Worm (Caenorhabditis elegans) whole organism, late embryonic: ENCODE data around the gene timm-17B.2.

Experiments
- C08G9.2 ChIP-seq: sonication (generic microtip); optimal IDR thresholded peaks from 2 replicates; lab custom pipeline; 2016; ENCODE audit warnings: mild to moderate bottlenecking, missing genetic modification characterization, moderate library complexity, missing compliant biosample characterization
- C38D4.7 ChIP-seq: fragments of 200-800 bp; sonication (Bioruptor generic); optimal IDR thresholded peaks from 2 replicates; lab custom pipeline; 2018; ENCODE audit warnings: mild to moderate bottlenecking, missing genetic modification characterization, moderate library complexity, missing compliant biosample characterization
- K09A11.1 ChIP-seq: sonication (generic microtip); optimal IDR thresholded peaks from 2 replicates; lab custom pipeline; 2017; ENCODE audit warnings: antibody characterized with exemption, mild to moderate bottlenecking, missing genetic modification characterization, missing compliant biosample characterization; ENCODE audit not compliant: insufficient read depth
- T23F11.4 ChIP-seq: fragments of 200-800 bp; sonication (Bioruptor generic); optimal IDR thresholded peaks from 2 replicates; lab custom pipeline; 2018; ENCODE audit warnings: mild to moderate bottlenecking, missing genetic modification characterization, missing compliant biosample characterization
- Y22D7AL.16 ChIP-seq: sonication (generic microtip); optimal IDR thresholded peaks from 2 replicates; lab custom pipeline; 2016; ENCODE audit warnings: missing genetic modification characterization, missing compliant biosample characterization
- ahr-1 ChIP-seq: sonication (generic microtip); optimal IDR thresholded peaks from 2 replicates; lab custom pipeline; 2016; ENCODE audit warnings: missing genetic modification characterization, missing compliant biosample characterization
- ceh-14 ChIP-seq: sonication (generic microtip); optimal IDR thresholded peaks from 2 replicates; lab custom pipeline; 2016; ENCODE audit warnings: missing genotype, missing genetic modification characterization, missing compliant biosample characterization
- ceh-19 ChIP-seq: fragments of 200-800 bp; sonication (Bioruptor generic); optimal IDR thresholded peaks from 2 replicates; lab custom pipeline; 2018; ENCODE audit warnings: mild to moderate bottlenecking, missing genetic modification characterization, missing compliant biosample characterization
- ceh-22 ChIP-seq: sonication (generic microtip); optimal IDR thresholded peaks from 2 replicates; lab custom pipeline; 2017; ENCODE audit warnings: missing biosample characterization, missing genetic modification characterization
- ceh-24 ChIP-seq: sonication (generic microtip); optimal IDR thresholded peaks from 2 replicates; lab custom pipeline; 2016; ENCODE audit warnings: mild to moderate bottlenecking, missing genetic modification characterization, missing compliant biosample characterization
- ceh-30 ChIP-seq: fragments of 150-350 bp; optimal IDR thresholded peaks from 2 replicates; lab custom pipeline; 2014; ENCODE audit warnings: missing biosample characterization, missing genetic modification characterization
- ceh-34 ChIP-seq: sonication (generic microtip); optimal IDR thresholded peaks from 2 replicates; lab custom pipeline; 2016; ENCODE audit warnings: mild to moderate bottlenecking, missing genetic modification characterization, missing compliant biosample characterization
- ceh-48 ChIP-seq: sonication (generic microtip); optimal IDR thresholded peaks from 2 replicates; lab custom pipeline; 2016; ENCODE audit warnings: missing genetic modification characterization, inconsistent platforms, missing compliant biosample characterization
- ceh-6 ChIP-seq: fragments of 200-800 bp; sonication (Bioruptor generic); optimal IDR thresholded peaks from 2 replicates; lab custom pipeline; 2018; ENCODE audit warnings: mild to moderate bottlenecking, missing genetic modification characterization, missing compliant biosample characterization
- dmd-4 ChIP-seq: sonication (generic microtip); optimal IDR thresholded peaks from 2 replicates; lab custom pipeline; 2016; ENCODE audit warnings: borderline replicate concordance, missing genetic modification characterization, missing compliant biosample characterization
- dve-1 ChIP-seq: sonication (generic microtip); optimal IDR thresholded peaks from 2 replicates; lab custom pipeline; 2017; ENCODE audit warnings: antibody characterized with exemption, mild to moderate bottlenecking, missing genetic modification characterization, missing compliant biosample characterization
- elt-2 ChIP-seq: sonication (generic microtip); optimal IDR thresholded peaks from 2 replicates; lab custom pipeline; 2016; ENCODE audit warnings: missing genetic modification reagents, missing genetic modification characterization, missing compliant biosample characterization
- eyg-1 ChIP-seq: sonication (generic microtip); optimal IDR thresholded peaks from 2 replicates; lab custom pipeline; 2016; ENCODE audit warnings: missing genotype, missing genetic modification characterization, missing compliant biosample characterization
- fax-1 ChIP-seq: sonication (generic microtip); optimal IDR thresholded peaks from 2 replicates; lab custom pipeline; 2016; ENCODE audit warnings: missing genotype, missing genetic modification characterization, missing compliant biosample characterization
- gmeb-2 ChIP-seq: sonication (generic microtip); optimal IDR thresholded peaks from 2 replicates; lab custom pipeline; 2016; ENCODE audit warnings: missing genetic modification characterization, inconsistent platforms, missing compliant biosample characterization
- hlh-30 ChIP-seq: sonication (generic microtip); optimal IDR thresholded peaks from 2 replicates; lab custom pipeline; 2017; ENCODE audit warnings: antibody characterized with exemption, missing genetic modification characterization, missing compliant biosample characterization; ENCODE audit not compliant: insufficient read depth
- lim-6 ChIP-seq: sonication (generic microtip); optimal IDR thresholded peaks from 2 replicates; lab custom pipeline; 2016; ENCODE audit warnings: missing genetic modification characterization, missing compliant biosample characterization
- nfya-1 ChIP-seq: sonication (generic microtip); optimal IDR thresholded peaks from 2 replicates; lab custom pipeline; 2017; ENCODE audit warnings: missing genetic modification characterization, mild to moderate bottlenecking, missing compliant biosample characterization, antibody characterized with exemption, moderate library complexity
- nhr-11 ChIP-seq: fragments of 150-350 bp; optimal IDR thresholded peaks from 2 replicates; lab custom pipeline; 2014; ENCODE audit warnings: missing biosample characterization, missing genetic modification characterization
- pag-3 ChIP-seq: sonication (generic microtip); optimal IDR thresholded peaks from 2 replicates; lab custom pipeline; 2016; ENCODE audit warnings: missing compliant biosample characterization, missing genetic modification characterization, borderline replicate concordance
- pat-9 ChIP-seq: fragments of 200-800 bp; sonication (Bioruptor generic); optimal IDR thresholded peaks from 2 replicates; lab custom pipeline; 2018; ENCODE audit warnings: mild to moderate bottlenecking, missing genetic modification characterization, moderate library complexity, missing compliant biosample characterization
- pha-2 ChIP-seq: sonication (generic microtip); optimal IDR thresholded peaks from 2 replicates; lab custom pipeline; 2017; ENCODE audit warnings: mild to moderate bottlenecking, missing genetic modification characterization, missing compliant biosample characterization
- pqm-1 ChIP-seq: sonication (generic microtip); optimal IDR thresholded peaks from 2 replicates; lab custom pipeline; 2016; ENCODE audit warnings: missing genetic modification characterization, missing compliant biosample characterization
- pros-1 ChIP-seq: fragments of 150-350 bp; optimal IDR thresholded peaks from 2 replicates; lab custom pipeline; 2014; ENCODE audit warnings: missing biosample characterization, missing genetic modification reagents, missing genetic modification characterization
- ref-2 ChIP-seq: sonication (generic microtip); optimal IDR thresholded peaks from 2 replicates; lab custom pipeline; 2016; ENCODE audit warnings: missing genetic modification characterization, missing compliant biosample characterization
- rnt-1 ChIP-seq: sonication (generic microtip); optimal IDR thresholded peaks from 2 replicates; lab custom pipeline; 2016; ENCODE audit warnings: missing genetic modification characterization, missing compliant biosample characterization
- sdc-2 ChIP-seq: sonication (generic microtip); optimal IDR thresholded peaks from 2 replicates; lab custom pipeline; 2016; ENCODE audit warnings: missing genotype, missing genetic modification characterization, missing compliant biosample characterization
- sox-4 ChIP-seq: sonication (generic microtip); optimal IDR thresholded peaks from 2 replicates; lab custom pipeline; 2017; ENCODE audit warnings: mild to moderate bottlenecking, missing genetic modification characterization, inconsistent platforms, missing compliant biosample characterization
- syd-9 ChIP-seq: sonication (generic microtip); optimal IDR thresholded peaks from 2 replicates; lab custom pipeline; 2016; ENCODE audit warnings: mild to moderate bottlenecking, missing genetic modification characterization, moderate library complexity, missing compliant biosample characterization
- tbx-2 ChIP-seq: sonication (generic microtip); optimal IDR thresholded peaks from 2 replicates; lab custom pipeline; 2016; ENCODE audit warnings: missing genetic modification characterization, missing compliant biosample characterization
- tbx-7 ChIP-seq: sonication (generic microtip); optimal IDR thresholded peaks from 2 replicates; lab custom pipeline; 2016; ENCODE audit warnings: missing genotype, missing genetic modification characterization, missing compliant biosample characterization
- ttx-3 ChIP-seq: sonication (generic microtip); optimal IDR thresholded peaks from 2 replicates; lab custom pipeline; 2016; ENCODE audit warnings: missing genetic modification reagents, missing genetic modification characterization, missing compliant biosample characterization
- unc-55 ChIP-seq: sonication (generic microtip); optimal IDR thresholded peaks from 2 replicates; lab custom pipeline; 2017; ENCODE audit warnings: missing biosample characterization, missing genetic modification reagents, missing genetic modification characterization
- zip-5 ChIP-seq: sonication (generic microtip); optimal IDR thresholded peaks from 2 replicates; lab custom pipeline; 2016; ENCODE audit warnings: missing genetic modification characterization, missing compliant biosample characterization
- ztf-16 ChIP-seq: sonication (generic microtip); optimal IDR thresholded peaks from 2 replicates; lab custom pipeline; 2017; ENCODE audit warnings: missing genetic modification characterization, missing compliant biosample characterization

The timm-17B.2 gene

DNA sequence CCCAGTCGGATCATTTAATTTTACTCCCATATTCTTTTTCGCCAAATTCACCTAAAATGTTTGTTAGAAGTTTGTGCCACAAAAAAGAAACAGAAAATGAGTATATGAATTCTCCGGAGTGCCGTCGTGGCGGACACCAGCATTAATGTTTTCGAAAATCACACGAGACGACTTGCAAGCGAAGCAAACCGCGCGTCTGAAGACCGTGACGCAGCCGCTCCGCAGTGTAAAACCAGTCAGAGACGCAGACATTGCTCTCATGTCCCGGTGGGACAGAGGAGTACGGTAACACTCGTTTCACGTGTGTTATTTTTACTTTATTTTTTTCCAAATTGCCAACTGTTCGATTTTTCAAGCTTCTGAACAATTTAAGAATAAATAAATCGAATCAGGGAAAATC lies 36.3 kb downstream of the timm-17B.2 start, which contains the start of the genes T26A8.4 and pdtf-1 (continued):
- TF ChIP-seq ceh-22 (tag; lab: Kevin White, UChicago) (no peak), C38D4.7 (GFP tag; lab: Kevin White, UChicago) (no peak), elt-2 (peak; percentile 52), ref-2 (peak; percentile 91), ceh-34 (peak; percentile 70), gmeb-2 (no peak), sdc-2 (tag; lab: Kevin White, UChicago) (no peak), fax-1 (tag; lab: Kevin White, UChicago) (no peak), C08G9.2 (tag; lab: Kevin White, UChicago) (no peak), eyg-1 (tag; lab: Kevin White, UChicago) (no peak), ceh-48 (tag; lab: Kevin White, UChicago) (peak; percentile 11), rnt-1 (tag; lab: Kevin White, UChicago) (peak; percentile 82), ceh-19 (GFP tag; lab: Kevin White, UChicago) (peak; percentile 45), unc-55 (GFP tag; lab: Kevin White, UChicago) (peak; percentile 87), nfya-1 (tag; lab: Kevin White, UChicago) (peak; percentile 99), pat-9 (tag; lab: Kevin White, UChicago) (peak; percentile 41), T23F11.4 (peak; percentile 15), ceh-30 (tag; lab: Kevin White, UChicago) (no peak), lim-6 (no peak), ceh-24 (tag; lab: Kevin White, UChicago) (no peak), nhr-11 (tag; lab: Kevin White, UChicago) (no peak), ttx-3 (tag; lab: Kevin White, UChicago) (no peak), tbx-7 (tag; lab: Kevin White, UChicago) (no peak), pha-2 (tag; lab: Kevin White, UChicago) (no peak), zip-5 (tag; lab: Kevin White, UChicago) (no peak), tbx-2 (tag; lab: Kevin White, UChicago) (peak; percentile 65), K09A11.1 (tag; lab: Kevin White, UChicago) (peak; percentile 50), ceh-14 (no peak), syd-9 (tag; lab: Kevin White, UChicago) (peak; percentile 37), ztf-16 (tag; lab: Kevin White, UChicago) (no peak), Y22D7AL.16 (no peak)
- TF ChIP-seq, all 69 proteins: peak for 28

DNA sequence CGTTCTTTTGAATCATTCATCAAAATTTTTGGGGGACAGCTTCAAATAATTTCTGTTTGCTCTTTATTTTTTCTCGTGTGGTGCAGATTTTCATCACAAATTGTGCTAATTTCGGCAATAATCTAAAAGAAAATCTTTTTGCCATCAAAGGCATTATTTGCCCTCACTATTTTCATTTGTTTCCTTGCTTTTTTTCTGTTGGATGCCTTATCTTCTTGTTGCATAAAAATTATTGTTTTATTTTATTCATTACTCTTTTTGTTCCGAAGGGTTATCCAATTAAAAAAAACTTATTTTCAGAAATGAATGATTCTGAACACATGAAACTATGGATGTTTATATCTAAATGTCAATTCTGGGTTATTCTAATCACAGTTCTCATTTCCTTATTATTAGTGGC lies 50.5 kb downstream of the timm-17B.2 start, which contains the start of gene T01B11.1:
TSS of gene T01B11.1 (plus strand) at position 301 of the 400 bp plus-strand sequence.
- no peak for TF ChIP-seq ceh-19 (GFP tag; lab: Kevin White, UChicago)
- no peak for TF ChIP-seq ahr-1
- no peak for TF ChIP-seq pag-3 (tag; lab: Kevin White, UChicago)
- no peak for TF ChIP-seq lim-6
- no peak for TF ChIP-seq ttx-3 (tag; lab: Kevin White, UChicago)
- TF ChIP-seq syd-9 (tag; lab: Kevin White, UChicago): no peak
- TF ChIP-seq dve-1 (tag; lab: Kevin White, UChicago): no peak
- no peak for TF ChIP-seq ceh-6 (GFP tag; lab: Kevin White, UChicago)
- TF ChIP-seq fax-1 (tag; lab: Kevin White, UChicago): no peak
- TF ChIP-seq pqm-1 (tag; lab: Kevin White, UChicago): no peak
- TF ChIP-seq dmd-4: no peak
- no peak for TF ChIP-seq rnt-1 (tag; lab: Kevin White, UChicago)
- TF ChIP-seq sox-4 (tag; lab: Kevin White, UChicago): no peak
- no peak for TF ChIP-seq pros-1 (tag; lab: Kevin White, UChicago)
- no peak for TF ChIP-seq hlh-30
